Worm (Caenorhabditis elegans) whole organism, L4/young adult: ENCODE measurements around the gene T26A5.8.

ENCODE experiments used
- W03F9.2 ChIP-seq: fragments of 150-350 bp; optimal IDR thresholded peaks from 2 replicates; lab custom pipeline; 2014; ENCODE audit warnings: missing biosample characterization, missing genetic modification characterization
- dao-5 ChIP-seq: sonication (generic microtip); optimal IDR thresholded peaks from 2 replicates; lab custom pipeline; 2016; ENCODE audit warnings: missing genotype, missing genetic modification characterization, moderate library complexity, missing compliant biosample characterization
- him-1 ChIP-seq: sonication (generic microtip); optimal IDR thresholded peaks from 2 replicates; lab custom pipeline; 2016; ENCODE audit warnings: missing genotype, missing genetic modification reagents, missing genetic modification characterization, missing compliant biosample characterization

Gene T26A5.8

DNA sequence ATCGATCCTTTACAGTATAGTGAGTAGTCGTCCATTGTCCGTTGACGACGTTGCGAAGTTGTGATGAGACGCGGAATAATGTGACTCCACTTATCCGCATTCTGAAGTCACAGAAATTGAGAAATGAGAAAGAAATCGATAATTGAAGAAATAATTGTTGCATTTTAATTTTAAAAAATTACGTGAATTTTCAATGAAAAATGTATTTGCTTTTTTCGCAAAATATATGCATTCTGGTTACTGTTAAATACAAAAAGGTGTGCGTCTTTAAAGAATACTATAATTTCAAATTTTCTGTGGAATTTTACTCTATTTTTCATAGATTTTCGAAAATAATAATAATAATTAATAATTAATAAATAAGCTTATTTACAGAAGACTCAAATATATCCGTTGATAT is 15.8 kb downstream of the T26A5.8 start, which contains the start of gene let-721:
Gene let-721 (minus strand): TSS at position 101 of the 400 bp plus-strand sequence.
- TF ChIP-seq him-1 (tag; lab: Kevin White, UChicago): no peak
- no peak for TF ChIP-seq W03F9.2 (tag; lab: Kevin White, UChicago)
- no peak for TF ChIP-seq dao-5

DNA sequence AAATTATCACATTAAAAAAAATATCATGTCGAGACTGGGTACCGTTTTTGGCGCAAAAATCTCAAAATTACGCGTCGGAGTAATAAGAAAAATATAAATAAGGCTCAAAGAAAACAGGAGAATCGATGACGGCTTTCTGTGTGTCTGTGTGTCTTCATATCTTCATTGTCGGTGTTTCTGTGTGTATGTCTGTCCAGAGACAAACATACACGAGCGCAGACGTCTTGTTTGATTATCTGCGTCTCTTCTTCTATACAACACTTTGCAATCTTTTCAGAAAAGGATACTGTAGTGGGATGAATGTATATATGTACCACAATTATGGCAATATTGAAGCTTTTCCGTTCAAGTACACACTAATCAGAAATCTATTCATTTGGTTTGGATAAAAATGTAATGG is 18.3 kb downstream of the T26A5.8 start, which contains the start of gene C05D11.13:
Gene C05D11.13 (minus strand): TSS at position 252 of the 400 bp plus-strand sequence.
- no peak for TF ChIP-seq dao-5
- TF ChIP-seq W03F9.2 (tag; lab: Kevin White, UChicago): peak; percentile 65

DNA sequence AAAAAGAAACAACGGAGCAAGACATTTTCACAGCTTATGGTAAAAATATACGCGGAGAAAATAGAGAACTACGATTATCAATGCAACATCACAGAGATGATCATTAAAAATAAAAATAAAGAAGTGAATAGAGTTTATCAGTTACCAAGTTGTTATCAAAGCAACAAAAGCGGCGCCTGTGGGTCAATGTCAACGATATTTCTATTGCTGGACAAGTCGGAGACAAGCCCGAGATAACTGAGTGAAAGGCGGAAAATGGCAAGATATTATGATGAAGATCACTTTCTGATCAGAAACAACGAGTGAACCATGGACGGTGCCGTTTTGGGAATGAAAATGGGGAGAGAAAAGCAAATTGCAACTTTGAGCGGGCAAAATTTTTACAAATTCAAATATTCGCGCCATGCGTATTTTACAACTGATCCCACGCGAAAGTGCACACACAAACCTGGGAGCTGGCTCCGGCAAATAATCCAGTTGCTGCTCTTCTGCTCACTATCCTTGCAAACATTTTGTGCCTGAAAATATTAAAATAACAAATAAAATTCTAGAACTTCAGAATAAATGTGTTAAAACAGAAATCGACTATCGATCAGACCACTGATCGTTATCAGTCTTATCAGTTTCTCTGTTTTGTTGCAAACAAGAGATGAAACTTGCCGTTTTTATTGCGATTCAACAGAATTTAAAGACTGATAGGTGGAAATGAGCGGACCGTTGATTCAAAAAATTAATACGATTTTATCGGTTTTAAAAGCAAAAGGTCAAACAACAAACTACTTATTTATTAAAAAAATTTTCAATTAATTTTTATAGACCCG is 20.1 kb downstream of the T26A5.8 start, which contains the start of gene mel-32:
Gene mel-32 (minus strand): TSS at position 696 of the 821 bp plus-strand sequence.
- TF ChIP-seq him-1 (tag; lab: Kevin White, UChicago): no peak
- TF ChIP-seq dao-5: no peak
- TF ChIP-seq W03F9.2 (tag; lab: Kevin White, UChicago): no peak

- TF ChIP-seq dao-5 (no peak), him-1 (tag; lab: Kevin White, UChicago) (no peak), W03F9.2 (tag; lab: Kevin White, UChicago) (no peak)
Measured at ce11 chrIII:6439854-6440253, 22.8 kb downstream of the T26A5.8 start.

ce11 chrIII:6436308-6436707 is 26.3 kb downstream of the T26A5.8 start, which contains the start of gene C05D11.1:
TSS of gene C05D11.1 (plus strand) at chrIII:6436608.
- no peak for TF ChIP-seq dao-5
- no peak for TF ChIP-seq him-1 (tag; lab: Kevin White, UChicago)
- TF ChIP-seq W03F9.2 (tag; lab: Kevin White, UChicago): no peak

DNA sequence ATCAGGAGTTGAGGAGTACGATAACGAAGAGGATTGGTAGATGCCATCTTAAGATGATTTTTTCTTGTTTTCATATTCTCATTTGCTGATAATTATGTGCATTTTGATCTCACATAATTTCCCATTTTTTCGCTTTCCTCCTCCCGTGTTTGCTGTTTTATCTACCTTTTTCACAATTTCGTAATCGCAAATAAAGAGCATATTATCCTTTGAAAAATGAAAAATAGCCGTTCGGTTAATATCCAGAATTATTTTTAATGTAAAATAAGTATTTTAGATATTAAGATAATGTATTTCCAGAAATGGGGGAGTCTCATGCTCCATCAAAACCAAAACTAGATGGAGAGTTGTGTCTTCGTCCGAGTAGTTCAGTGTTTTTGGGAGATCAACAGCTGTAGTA is 29.7 kb downstream of the T26A5.8 start, which contains the start of gene vps-16:
Gene vps-16 (plus strand): TSS at position 301 of the 400 bp plus-strand sequence.
- TF ChIP-seq him-1 (tag; lab: Kevin White, UChicago) (no peak), W03F9.2 (tag; lab: Kevin White, UChicago) (no peak), dao-5 (no peak)

- peak; percentile 91 for TF ChIP-seq W03F9.2 (tag; lab: Kevin White, UChicago)
- TF ChIP-seq him-1 (tag; lab: Kevin White, UChicago): no peak
Measured at ce11 chrIII:6431766-6432228, 30.9 kb downstream of the T26A5.8 start, which contains the start of the genes mrps-17 and txdc-9. TSS of gene mrps-17 (minus strand) at chrIII:6431798. TSS of gene txdc-9 (plus strand) at chrIII:6432178.

ce11 chrIII:6430834-6431233 is 31.8 kb downstream of the T26A5.8 start, which contains the start of gene popl-1:
TSS of gene popl-1 (minus strand) at chrIII:6430934.
- TF ChIP-seq dao-5: no peak
- no peak for TF ChIP-seq him-1 (tag; lab: Kevin White, UChicago)
- TF ChIP-seq W03F9.2 (tag; lab: Kevin White, UChicago): no peak

DNA sequence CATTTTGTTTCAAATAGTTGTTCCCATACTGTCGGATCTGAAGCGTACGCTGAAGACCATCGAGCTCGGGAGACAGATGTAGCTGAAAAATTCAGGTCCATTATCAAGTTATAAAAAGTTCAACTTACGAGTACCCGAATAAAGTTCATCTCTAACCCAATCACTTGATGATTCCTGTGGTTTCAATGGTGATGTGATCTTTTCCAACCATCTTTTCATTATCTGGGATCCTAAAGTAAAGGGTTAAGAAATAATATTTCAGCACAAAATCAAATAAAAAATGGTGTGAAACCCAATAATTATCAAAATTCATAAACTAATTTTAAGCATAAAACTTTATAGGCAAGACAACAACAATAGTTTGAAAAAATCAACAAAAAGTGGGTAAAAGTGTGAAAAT is 35.5 kb downstream of the T26A5.8 start, which contains the start of gene C05D11.8:
Gene C05D11.8 (minus strand): TSS at position 101 of the 400 bp plus-strand sequence.
- TF ChIP-seq him-1 (tag; lab: Kevin White, UChicago): no peak
- TF ChIP-seq W03F9.2 (tag; lab: Kevin White, UChicago): no peak
- no peak for TF ChIP-seq dao-5

ce11 chrIII:6422721-6423120 is 39.9 kb downstream of the T26A5.8 start:
- TF ChIP-seq W03F9.2 (tag; lab: Kevin White, UChicago) (no peak), dao-5 (no peak), him-1 (tag; lab: Kevin White, UChicago) (no peak)

DNA sequence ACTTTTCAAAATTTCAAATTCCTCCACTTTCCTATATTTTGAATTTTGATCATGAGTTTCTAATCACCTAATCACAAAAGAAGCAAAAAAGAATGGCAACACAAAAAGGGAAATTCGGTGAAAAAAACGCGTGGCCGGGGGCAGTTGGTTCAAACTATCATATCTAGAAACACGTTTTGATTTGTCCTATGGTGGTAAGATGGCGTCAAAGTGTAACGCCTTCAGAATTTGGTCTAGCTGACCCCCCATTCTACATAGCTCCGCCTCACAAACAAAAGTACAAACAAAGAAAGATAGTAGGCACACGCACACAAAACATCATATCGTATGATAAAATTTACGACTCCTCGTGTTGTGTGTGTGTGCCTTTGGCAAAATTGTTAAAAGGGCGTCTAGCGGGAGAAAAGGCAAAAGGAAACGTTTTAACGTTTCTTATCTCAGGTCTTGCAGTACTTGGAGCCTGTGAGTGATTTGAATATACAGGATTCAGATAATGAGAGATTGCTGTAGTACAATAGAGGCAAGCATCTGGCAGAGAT is 40.6 kb downstream of the T26A5.8 start:
- no peak for TF ChIP-seq W03F9.2 (tag; lab: Kevin White, UChicago)

DNA sequence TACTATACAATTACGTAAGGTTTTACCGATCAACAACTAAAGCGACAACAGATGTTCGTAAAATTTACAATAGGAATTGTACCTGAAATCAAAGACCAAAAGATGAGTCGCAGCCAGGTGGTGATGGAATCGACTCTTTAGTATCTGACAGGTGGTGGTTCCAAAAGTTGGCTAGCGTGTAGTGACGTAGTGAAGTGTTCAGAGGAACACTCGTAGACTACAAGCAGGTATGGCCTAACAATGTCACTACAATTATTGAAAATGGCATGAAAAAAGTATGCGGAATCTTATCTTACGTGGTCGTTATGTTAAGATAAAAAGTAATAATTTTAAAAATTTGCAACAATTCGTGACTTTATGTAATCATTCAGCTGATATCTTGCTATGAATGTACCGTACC is 41.2 kb downstream of the T26A5.8 start:
- TF ChIP-seq W03F9.2 (tag; lab: Kevin White, UChicago) (no peak), him-1 (tag; lab: Kevin White, UChicago) (no peak), dao-5 (no peak)

DNA sequence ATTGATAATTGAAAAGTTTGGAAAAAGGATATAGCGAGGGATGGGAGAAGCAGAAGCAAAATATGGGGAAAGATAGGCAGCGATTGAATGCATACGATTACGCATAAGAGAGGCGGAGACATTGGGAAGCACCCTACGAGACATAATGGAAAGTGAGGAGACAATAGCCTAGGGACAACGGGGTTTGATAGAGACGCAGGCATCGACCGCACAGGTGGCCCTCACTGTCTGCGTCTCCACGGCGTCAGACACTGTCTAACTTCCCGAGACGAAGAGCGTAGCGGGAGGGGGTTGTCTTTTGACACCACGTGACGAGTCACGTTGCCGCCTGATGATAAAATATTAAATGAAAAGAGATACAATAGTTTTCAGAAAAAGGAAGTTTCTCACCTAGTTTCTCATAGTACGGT is 41.7 kb downstream of the T26A5.8 start:
- no peak for TF ChIP-seq him-1 (tag; lab: Kevin White, UChicago)
- peak; percentile 60 for TF ChIP-seq W03F9.2 (tag; lab: Kevin White, UChicago)
- no peak for TF ChIP-seq dao-5

DNA sequence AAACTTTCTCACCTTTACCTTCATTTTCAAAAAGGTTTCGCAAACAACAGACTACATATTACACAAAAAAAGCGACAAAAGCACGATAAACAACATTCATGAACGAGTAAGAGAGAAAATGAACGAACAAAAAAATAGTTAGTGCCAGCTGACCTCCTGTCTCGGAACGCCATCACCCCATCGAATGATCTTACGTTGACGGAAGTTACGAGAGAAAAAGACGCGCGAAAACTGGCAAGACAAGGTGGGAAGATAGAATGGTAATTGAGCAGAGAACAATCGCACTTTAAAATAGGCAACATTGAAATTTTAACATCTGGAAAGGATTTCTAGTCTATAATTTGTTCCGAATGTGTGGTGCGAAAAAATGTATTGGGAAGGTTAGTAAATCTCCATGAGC is 42.5 kb downstream of the T26A5.8 start:
- TF ChIP-seq him-1 (tag; lab: Kevin White, UChicago) (no peak), dao-5 (no peak), W03F9.2 (tag; lab: Kevin White, UChicago) (no peak)
